Worm (Caenorhabditis elegans) whole organism, L1 larva: ENCODE data around the gene C53B7.3.

Experiments
- blmp-1 ChIP-seq: fragments of 150-350 bp; optimal IDR thresholded peaks from 2 replicates; lab custom pipeline; 2014; ENCODE audit warnings: missing biosample characterization, missing genetic modification characterization
- nhr-19 ChIP-seq: fragments of 200-800 bp; sonication (Bioruptor generic); conservative IDR thresholded peaks from 2 replicates; pipeline ENCODE4 v1.3.6; 2022; ENCODE audit warnings: missing genetic modification characterization, missing compliant biosample characterization
- pqm-1 ChIP-seq: sonication (generic microtip); optimal IDR thresholded peaks from 3 replicates; lab custom pipeline; 2017; ENCODE audit warnings: missing biosample characterization, missing genetic modification characterization
- snpc-4 ChIP-seq: fragments of 150-350 bp; optimal IDR thresholded peaks from 2 replicates; lab custom pipeline; 2014; ENCODE audit warnings: missing biosample characterization, missing genetic modification characterization
- unc-62 ChIP-seq: fragments of 150-350 bp; optimal IDR thresholded peaks from 2 replicates; lab custom pipeline; 2014; ENCODE audit warnings: missing biosample characterization, missing genetic modification reagents, missing genetic modification characterization

DNA sequence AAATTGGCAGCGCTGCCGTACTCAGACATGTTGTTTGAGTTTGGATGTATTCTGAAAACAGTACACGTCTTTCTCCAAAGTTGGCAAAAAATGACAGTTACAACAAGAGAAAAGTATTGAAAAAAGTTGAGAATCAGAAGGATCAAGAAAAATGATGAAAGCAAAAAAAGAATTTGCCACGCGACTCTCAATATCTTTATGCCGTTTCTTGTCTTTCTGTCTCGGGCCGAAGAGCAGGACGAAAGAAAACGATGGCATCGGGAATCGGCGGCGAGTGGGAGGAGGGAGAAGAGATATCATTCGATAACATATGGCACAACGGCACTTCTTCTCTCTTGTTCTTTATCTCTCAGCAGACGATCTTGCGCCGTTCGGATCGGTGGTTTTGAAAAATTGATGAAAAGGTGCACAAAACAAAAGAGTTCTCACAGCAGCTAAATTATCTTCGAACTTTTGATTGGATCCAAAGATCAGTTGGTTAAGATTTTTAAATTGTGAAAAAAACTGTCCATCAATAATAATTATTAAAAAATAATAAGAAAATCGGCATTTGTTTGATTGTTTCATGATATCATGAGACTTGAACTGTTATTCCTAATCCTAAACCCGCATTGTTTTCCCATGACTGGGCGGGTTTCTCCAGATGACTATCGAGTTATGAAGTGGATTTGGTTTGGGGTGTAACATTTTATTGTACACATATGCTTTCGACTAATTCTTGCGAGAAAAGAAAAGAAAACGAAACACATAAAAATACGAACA, 21.2 kb upstream of the C53B7.3 start, which contains the start of gene gei-15:
- TF ChIP-seq snpc-4 (tag; lab: Kevin White, UChicago) (no peak), blmp-1 (no peak), unc-62 (no peak), nhr-19 (no peak), pqm-1 (tag; lab: Kevin White, UChicago) (no peak)
